Worm (Caenorhabditis elegans): ENCODE data around the gene F14F9.6.

- no peak for TF ChIP-seq ceh-36 (tag; optimal IDR thresholded peaks at IDR 0.05)
- TF ChIP-seq pes-1 (GFP tag; IDR thresholded peaks at IDR 0.05) = no peak
- no peak for TF ChIP-seq ets-7 (tag; optimal IDR thresholded peaks at IDR 0.05)
- no peak for TF ChIP-seq ama-1 (optimal IDR thresholded peaks at IDR 0.05)
- TF ChIP-seq flt-1 (GFP tag; IDR thresholded peaks at IDR 0.05) = no peak
- no peak for TF ChIP-seq sea-1 (GFP tag; conservative IDR thresholded peaks at IDR 0.05)
- TF ChIP-seq hnd-1 (tag; optimal IDR thresholded peaks at IDR 0.05) = no peak
- TF ChIP-seq hmbx-1 (tag; optimal IDR thresholded peaks at IDR 0.05) = no peak
Observed at ce11 chrV:5164682-5165081, 18.4 kb upstream of the F14F9.6 start, which contains the start of gene abu-7.
